Fruit fly (Drosophila melanogaster): ENCODE data around the gene CG32532.

The CG32532 gene

dm6 chrX:19494285-19494684 lies 53.0 kb downstream of the CG32532 start, which contains the start of gene CG12204 (continued):
- no peak for TF ChIP-seq dsf (GFP tag; optimal IDR thresholded peaks at IDR 0.05; ENCODE audit: borderline replicate concordance)
- no peak for TF ChIP-seq N (GFP tag; optimal IDR thresholded peaks at IDR 0.05)
- peak; percentile 18 for TF ChIP-seq OdsH (GFP tag; optimal IDR thresholded peaks at IDR 0.05)
- no peak for TF ChIP-seq CG9705 (GFP tag; optimal IDR thresholded peaks at IDR 0.05)
- TF ChIP-seq foxo (GFP tag; optimal IDR thresholded peaks at IDR 0.05) = no peak
- TF ChIP-seq Hr83 (GFP tag; optimal IDR thresholded peaks at IDR 0.05; ENCODE audit: poor library complexity, severe bottlenecking) = peak; percentile 26

- TF ChIP-seq lola (GFP tag; optimal IDR thresholded peaks at IDR 0.05) (no peak), HLH106 (tag; optimal IDR thresholded peaks at IDR 0.05) (no peak), fru (GFP tag; optimal IDR thresholded peaks at IDR 0.05) (no peak), Sp1 (GFP tag; optimal IDR thresholded peaks at IDR 0.05) (no peak), Vsx2 (GFP tag; optimal IDR thresholded peaks at IDR 0.05; ENCODE audit: partially characterized antibody) (no peak), Myc (optimal IDR thresholded peaks at IDR 0.05) (peak; percentile 23), jim (GFP tag; optimal IDR thresholded peaks at IDR 0.05) (no peak), rgr (GFP tag; optimal IDR thresholded peaks at IDR 0.05) (no peak), usp (GFP tag; optimal IDR thresholded peaks at IDR 0.05) (no peak), br (GFP tag; optimal IDR thresholded peaks at IDR 0.05) (no peak), Jra (GFP tag; optimal IDR thresholded peaks at IDR 0.05) (no peak), brk (GFP tag; optimal IDR thresholded peaks at IDR 0.05) (no peak), psq (GFP tag; optimal IDR thresholded peaks at IDR 0.05) (peak; percentile 6), ey (GFP tag; optimal IDR thresholded peaks at IDR 0.05) (no peak), Rel (GFP tag; optimal IDR thresholded peaks at IDR 0.05) (no peak), Rel (tag; optimal IDR thresholded peaks at IDR 0.05) (no peak), Hr83 (GFP tag; optimal IDR thresholded peaks at IDR 0.05; ENCODE audit: poor library complexity, severe bottlenecking) (no peak), GATAd (GFP tag; optimal IDR thresholded peaks at IDR 0.05) (no peak)
Observed at dm6 chrX:19491984-19492584, 55.2 kb downstream of the CG32532 start, which contains the start of the genes pcm and ND-18. Gene pcm, minus strand, starts transcription at chrX:19492011. Gene ND-18, plus strand, starts transcription at chrX:19492421.

- no peak for TF ChIP-seq psq (GFP tag; optimal IDR thresholded peaks at IDR 0.05)
- no peak for TF ChIP-seq Hnf4 (GFP tag; optimal IDR thresholded peaks at IDR 0.05)
- no peak for TF ChIP-seq Hr83 (GFP tag; optimal IDR thresholded peaks at IDR 0.05; ENCODE audit: poor library complexity, severe bottlenecking)
- TF ChIP-seq Sp1 (GFP tag; optimal IDR thresholded peaks at IDR 0.05) = no peak
- no peak for TF ChIP-seq Dif (GFP tag; optimal IDR thresholded peaks at IDR 0.05; ENCODE audit: partially characterized antibody)
- no peak for TF ChIP-seq br (GFP tag; optimal IDR thresholded peaks at IDR 0.05)
- TF ChIP-seq dsf (GFP tag; optimal IDR thresholded peaks at IDR 0.05; ENCODE audit: borderline replicate concordance) = no peak
- no peak for TF ChIP-seq GATAd (GFP tag; optimal IDR thresholded peaks at IDR 0.05)
- no peak for TF ChIP-seq lola (GFP tag; optimal IDR thresholded peaks at IDR 0.05)
- no peak for TF ChIP-seq jim (GFP tag; optimal IDR thresholded peaks at IDR 0.05)
Observed at dm6 chrX:19485057-19485456, 62.2 kb downstream of the CG32532 start.
